Worm (Caenorhabditis elegans): ENCODE measurements around the gene clec-196.

- TF ChIP-seq ref-1 (GFP tag; conservative IDR thresholded peaks at IDR 0.05) (no peak), ztf-29 (GFP tag; IDR thresholded peaks at IDR 0.05) (no peak)
Observed at ce11 chrIV:17276705-17277458, at the start of gene clec-196.

Measured in whole organism, midembryonic.